Worm (Caenorhabditis elegans) whole organism, L4 larva: ENCODE results near the gene Y57G11C.14.

Experiments
- F26F4.8 ChIP-seq: fragments of 200-800 bp; sonication (Bioruptor generic); conservative IDR thresholded peaks from 2 replicates; pipeline ENCODE4 v1.3.6; 2022; ENCODE audit warnings: missing genetic modification characterization, missing compliant biosample characterization
- F44E2.7 ChIP-seq: fragments of 200-800 bp; sonication (Bioruptor generic); IDR thresholded peaks from 2 replicates; pipeline ENCODE4 v2.1.2; 2022; ENCODE audit warnings: missing genetic modification characterization, missing compliant biosample characterization
- R02D3.7 ChIP-seq: fragments of 150-350 bp; sonication (generic microtip); optimal IDR thresholded peaks from 3 replicates; lab custom pipeline; 2014; ENCODE audit warnings: missing biosample characterization, missing genetic modification characterization
- T20F7.1 ChIP-seq: fragments of 200-800 bp; sonication (Bioruptor generic); optimal IDR thresholded peaks from 2 replicates; lab custom pipeline; 2018; ENCODE audit warnings: mild to moderate bottlenecking, missing genetic modification characterization, missing compliant biosample characterization
- T26A8.4 ChIP-seq: fragments of 200-800 bp; sonication (Bioruptor generic); IDR thresholded peaks from 2 replicates; pipeline ENCODE4 v1.3.6; 2022; ENCODE audit warnings: missing genetic modification characterization, missing compliant biosample characterization
- Y75B8A.6 ChIP-seq: fragments of 200-800 bp; sonication (Bioruptor generic); IDR thresholded peaks from 2 replicates; pipeline ENCODE4 v1.3.6; 2022; ENCODE audit warnings: missing genetic modification reagents, missing genetic modification characterization, missing compliant biosample characterization
- aha-1 ChIP-seq: fragments of 150-350 bp; peaks from one replicate; lab custom pipeline; 2014; ENCODE audit warnings: missing biosample characterization, missing genetic modification characterization
- ceh-20 ChIP-seq: fragments of 200-800 bp; sonication (Bioruptor generic); IDR thresholded peaks from 2 replicates; pipeline ENCODE4 v1.3.6; 2022; ENCODE audit warnings: missing genetic modification reagents, missing genetic modification characterization, missing compliant biosample characterization
- ces-1 ChIP-seq: fragments of 150-350 bp; sonication (generic microtip); optimal IDR thresholded peaks from 4 replicates; lab custom pipeline; 2014; ENCODE audit warnings: missing biosample characterization, missing genetic modification reagents, missing genetic modification characterization
- ctbp-1 ChIP-seq: fragments of 200-800 bp; sonication (Bioruptor generic); IDR thresholded peaks from 2 replicates; pipeline ENCODE4 v1.3.6; 2022; ENCODE audit warnings: missing genetic modification reagents, missing genetic modification characterization, missing compliant biosample characterization
- daf-16 ChIP-seq, 3 experiments: sonication (generic microtip); optimal IDR thresholded peaks; 2 replicates each; lab custom pipeline; 2016 to 2017; ENCODE audit warnings: missing genetic modification characterization in 3 of 3, missing genetic modification reagents in 3 of 3, mild to moderate bottlenecking in 2 of 3, missing compliant biosample characterization in 2 of 3, missing biosample characterization in 1 of 3, moderate library complexity in 1 of 3
- dpl-1 ChIP-seq: fragments of 150-350 bp; optimal IDR thresholded peaks from 2 replicates; lab custom pipeline; 2014; ENCODE audit warnings: missing biosample characterization, missing genetic modification reagents, missing genetic modification characterization
- duxl-1 ChIP-seq: sonication (generic microtip); optimal IDR thresholded peaks from 2 replicates; lab custom pipeline; 2016; ENCODE audit warnings: mild to moderate bottlenecking, missing genetic modification characterization, moderate library complexity, missing compliant biosample characterization; ENCODE audit not compliant: poor library complexity
- dve-1 ChIP-seq: sonication (generic microtip); optimal IDR thresholded peaks from 2 replicates; lab custom pipeline; 2017; ENCODE audit warnings: antibody characterized with exemption, mild to moderate bottlenecking, missing genetic modification characterization, missing compliant biosample characterization; ENCODE audit not compliant: insufficient read depth
- egl-27 ChIP-seq: sonication (generic microtip); optimal IDR thresholded peaks from 3 replicates; lab custom pipeline; 2017; ENCODE audit warnings: missing biosample characterization, missing genetic modification reagents, missing genetic modification characterization
- egl-43 ChIP-seq: fragments of 200-800 bp; sonication (Bioruptor generic); IDR thresholded peaks from 2 replicates; pipeline ENCODE4 v1.3.6; 2022; ENCODE audit warnings: missing genetic modification reagents, missing genetic modification characterization, missing compliant biosample characterization
- fkh-10 ChIP-seq: fragments of 150-350 bp; optimal IDR thresholded peaks from 2 replicates; lab custom pipeline; 2014; ENCODE audit warnings: missing biosample characterization, missing genetic modification reagents, missing genetic modification characterization
- hlh-30 ChIP-seq: sonication (generic microtip); optimal IDR thresholded peaks from 2 replicates; lab custom pipeline; 2017; ENCODE audit warnings: antibody characterized with exemption, mild to moderate bottlenecking, missing genetic modification characterization, missing compliant biosample characterization; ENCODE audit not compliant: insufficient read depth
- hmg-1.1 ChIP-seq: fragments of 200-800 bp; sonication (Bioruptor generic); IDR thresholded peaks from 2 replicates; pipeline ENCODE4 v1.3.6; 2022; ENCODE audit warnings: missing genetic modification reagents, missing genetic modification characterization, missing compliant biosample characterization
- jun-1 ChIP-seq: fragments of 150-350 bp; optimal IDR thresholded peaks from 2 replicates; lab custom pipeline; 2014; ENCODE audit warnings: missing biosample characterization, missing genetic modification reagents, missing genetic modification characterization
- lim-7 ChIP-seq: fragments of 200-800 bp; sonication (Bioruptor generic); IDR thresholded peaks from 2 replicates; pipeline ENCODE4 v1.3.6; 2022; ENCODE audit warnings: missing genetic modification characterization, missing compliant biosample characterization
- lin-13 ChIP-seq: fragments of 150-350 bp; optimal IDR thresholded peaks from 2 replicates; lab custom pipeline; 2014; ENCODE audit warnings: missing biosample characterization, missing genetic modification reagents, missing genetic modification characterization
- lin-29 ChIP-seq: fragments of 200-800 bp; sonication (Bioruptor generic); IDR thresholded peaks from 2 replicates; pipeline ENCODE4 v1.3.6; 2022; ENCODE audit warnings: missing genetic modification reagents, missing genetic modification characterization, missing compliant biosample characterization
- lin-38 ChIP-seq: fragments of 200-800 bp; sonication (Bioruptor generic); IDR thresholded peaks from 2 replicates; pipeline ENCODE4 v1.3.6; 2022; ENCODE audit warnings: missing genetic modification reagents, missing genetic modification characterization, missing compliant biosample characterization
- madf-9 ChIP-seq: fragments of 200-800 bp; sonication (Bioruptor generic); conservative IDR thresholded peaks from 2 replicates; pipeline ENCODE4 v1.3.6; 2022; ENCODE audit warnings: missing genetic modification reagents, missing genetic modification characterization, missing compliant biosample characterization
- mdl-1 ChIP-seq, 2 experiments: fragments of 150-350 bp in 1 of 2; sonication (generic microtip) in 1 of 2; optimal IDR thresholded peaks; 2 replicates each; lab custom pipeline; 2014 to 2017; ENCODE audit warnings: missing biosample characterization in 2 of 2, missing genetic modification characterization in 2 of 2
- mep-1 ChIP-seq: fragments of 150-350 bp; sonication (generic microtip); optimal IDR thresholded peaks from 3 replicates; lab custom pipeline; 2014; ENCODE audit warnings: missing biosample characterization, missing genetic modification characterization
- mes-2 ChIP-seq: sonication (generic microtip); optimal IDR thresholded peaks from 2 replicates; lab custom pipeline; 2016; ENCODE audit warnings: missing genotype, mild to moderate bottlenecking, missing genetic modification characterization, missing compliant biosample characterization; ENCODE audit not compliant: poor library complexity, severe bottlenecking
- nhr-25 ChIP-seq: sonication (generic microtip); optimal IDR thresholded peaks from 2 replicates; lab custom pipeline; 2017; ENCODE audit warnings: missing genetic modification characterization, mild to moderate bottlenecking, missing compliant biosample characterization, antibody characterized with exemption, moderate library complexity, borderline replicate concordance; ENCODE audit not compliant: insufficient read depth
- nhr-42 ChIP-seq: fragments of 200-800 bp; sonication (Bioruptor generic); IDR thresholded peaks from 2 replicates; pipeline ENCODE4 v1.3.6; 2022; ENCODE audit warnings: missing genetic modification characterization, missing compliant biosample characterization
- nhr-6 ChIP-seq: fragments of 150-350 bp; optimal IDR thresholded peaks from 2 replicates; lab custom pipeline; 2014; ENCODE audit warnings: missing biosample characterization, missing genetic modification characterization
- nhr-76 ChIP-seq: fragments of 150-350 bp; optimal IDR thresholded peaks from 2 replicates; lab custom pipeline; 2014; ENCODE audit warnings: missing biosample characterization, missing genetic modification characterization
- nhr-77 ChIP-seq: fragments of 150-350 bp; optimal IDR thresholded peaks from 2 replicates; lab custom pipeline; 2014; ENCODE audit warnings: missing biosample characterization, missing genetic modification characterization
- set-16 ChIP-seq: fragments of 200-800 bp; sonication (Bioruptor generic); IDR thresholded peaks from 2 replicates; pipeline ENCODE4 v1.3.6; 2022; ENCODE audit warnings: missing genetic modification reagents, missing genetic modification characterization, missing compliant biosample characterization
- skn-1 ChIP-seq: fragments of 150-350 bp; optimal IDR thresholded peaks from 2 replicates; lab custom pipeline; 2014; ENCODE audit warnings: missing biosample characterization, missing genetic modification characterization
- snpc-1.2 ChIP-seq: fragments of 200-800 bp; sonication (Bioruptor generic); IDR thresholded peaks from 2 replicates; pipeline ENCODE4 v1.3.6; 2022; ENCODE audit warnings: missing genetic modification reagents, missing genetic modification characterization, missing compliant biosample characterization
- tra-1 ChIP-seq: fragments of 200-800 bp; sonication (Bioruptor generic); IDR thresholded peaks from 2 replicates; pipeline ENCODE4 v1.3.6; 2022; ENCODE audit warnings: missing genetic modification reagents, missing genetic modification characterization, missing compliant biosample characterization
- unc-130 ChIP-seq: sonication (generic microtip); optimal IDR thresholded peaks from 2 replicates; lab custom pipeline; 2016; ENCODE audit warnings: missing genetic modification reagents, missing genetic modification characterization, missing compliant biosample characterization
- unc-39 ChIP-seq: sonication (generic microtip); optimal IDR thresholded peaks from 2 replicates; lab custom pipeline; 2017; ENCODE audit warnings: missing biosample characterization, missing genetic modification characterization
- unc-62 ChIP-seq, 3 experiments: fragments of 150-350 bp in 1 of 3; sonication (generic microtip); optimal IDR thresholded peaks in 2 of 3; peaks in 1 of 3; 1 replicate in 1 of 3; 2 replicates in 2 of 3; lab custom pipeline; 2014 to 2017; ENCODE audit warnings: missing biosample characterization in 3 of 3, missing genetic modification characterization in 3 of 3, missing genetic modification reagents in 3 of 3, missing genotype in 1 of 3
- vab-7 ChIP-seq: fragments of 200-800 bp; sonication (Bioruptor generic); IDR thresholded peaks from 2 replicates; pipeline ENCODE4 v1.3.6; 2022; ENCODE audit warnings: missing genetic modification reagents, missing genetic modification characterization, missing compliant biosample characterization
- zag-1 ChIP-seq: fragments of 150-350 bp; optimal IDR thresholded peaks from 2 replicates; lab custom pipeline; 2014; ENCODE audit warnings: missing biosample characterization, missing genetic modification characterization
- zfp-2 ChIP-seq: sonication (generic microtip); optimal IDR thresholded peaks from 2 replicates; lab custom pipeline; 2016; ENCODE audit warnings: mild to moderate bottlenecking, missing genetic modification characterization, missing compliant biosample characterization
- zip-2 ChIP-seq: fragments of 150-350 bp; optimal IDR thresholded peaks from 2 replicates; lab custom pipeline; 2014; ENCODE audit warnings: missing biosample characterization, missing genetic modification characterization
- ztf-11 ChIP-seq: fragments of 150-350 bp; optimal IDR thresholded peaks from 2 replicates; lab custom pipeline; 2014; ENCODE audit warnings: missing biosample characterization, missing genetic modification characterization

The Y57G11C.14 gene

ce11 chrIV:14763348-14763747 lies 35.8 kb upstream of the Y57G11C.14 start (continued):
- peak; percentile 84; the same call in 1 of the 2 replicates for TF ChIP-seq hmg-1.1 (GFP tag; lab: Robert Waterston, UW)
- TF ChIP-seq mdl-1 (tag; optimal IDR thresholded peaks at IDR 0.05; lab: Kevin White, UChicago), result peak; percentile 51 to 90
- TF ChIP-seq mep-1 (tag; lab: Kevin White, UChicago), result peak; percentile 36
- 0 out of 2 replicates have a peak, but pooled peaks have one; percentile 18 for TF ChIP-seq ctbp-1 (GFP tag; lab: Robert Waterston, UW)
- TF ChIP-seq T20F7.1, result peak; percentile 63
- TF ChIP-seq dve-1 (tag; lab: Kevin White, UChicago), result peak; percentile 62

ce11 chrIV:14763938-14764718 lies 35.0 kb upstream of the Y57G11C.14 start:
- TF ChIP-seq daf-16 (GFP tag; optimal IDR thresholded peaks at IDR 0.05; lab: Kevin White, UChicago), result no peak
- peak; percentile 23 for TF ChIP-seq daf-16 (tag; optimal IDR thresholded peaks at IDR 0.05; lab: Kevin White, UChicago)
- TF ChIP-seq jun-1, result no peak
- no peak for TF ChIP-seq zfp-2 (tag; lab: Kevin White, UChicago)
- no peak for TF ChIP-seq skn-1
- no peak for TF ChIP-seq unc-62 (GFP tag; optimal IDR thresholded peaks at IDR 0.05 in 1 of 2; lab: Kevin White, UChicago)
- no peak for TF ChIP-seq unc-62 (tag; optimal IDR thresholded peaks at IDR 0.05; lab: Kevin White, UChicago)
- TF ChIP-seq zag-1 (tag; lab: Kevin White, UChicago), result no peak
- TF ChIP-seq mes-2, result no peak
- no peak for TF ChIP-seq vab-7
- TF ChIP-seq duxl-1, result no peak
- TF ChIP-seq tra-1, result no peak
- peak; percentile 86 for TF ChIP-seq aha-1 (tag; lab: Kevin White, UChicago)
- TF ChIP-seq R02D3.7, result no peak

ce11 chrIV:14764719-14765173 lies 34.4 kb upstream of the Y57G11C.14 start:
- TF ChIP-seq nhr-76 (no peak), nhr-6 (no peak), F26F4.8 (GFP tag; lab: Robert Waterston, UW) (no peak), ztf-11 (tag; lab: Kevin White, UChicago) (no peak), lin-38 (GFP tag; lab: Robert Waterston, UW) (peak; percentile 73), lim-7 (GFP tag; lab: Robert Waterston, UW) (no peak), nhr-42 (GFP tag; lab: Robert Waterston, UW) (no peak), ces-1 (GFP tag; lab: Kevin White, UChicago) (no peak), set-16 (GFP tag; lab: Robert Waterston, UW) (peak; percentile 39; the same call in 1 of the 2 replicates), unc-130 (GFP tag; lab: Kevin White, UChicago) (peak; percentile 75), unc-39 (tag; lab: Kevin White, UChicago) (no peak), snpc-1.2 (GFP tag; lab: Robert Waterston, UW) (peak; percentile 99), dpl-1 (GFP tag; lab: Kevin White, UChicago) (no peak), F44E2.7 (GFP tag; lab: Robert Waterston, UW) (no peak), egl-43 (GFP tag; lab: Robert Waterston, UW) (peak; percentile 61; the same call in 1 of the 2 replicates), dve-1 (tag; lab: Kevin White, UChicago) (no peak), ctbp-1 (GFP tag; lab: Robert Waterston, UW) (no peak), hlh-30 (no peak), nhr-77 (tag; lab: Kevin White, UChicago) (no peak), zip-2 (tag; lab: Kevin White, UChicago) (no peak), egl-27 (tag; lab: Kevin White, UChicago) (no peak), Y75B8A.6 (no peak), ceh-20 (GFP tag; lab: Robert Waterston, UW) (no peak), daf-16 (GFP tag; optimal IDR thresholded peaks at IDR 0.05; lab: Kevin White, UChicago) (no peak), daf-16 (tag; optimal IDR thresholded peaks at IDR 0.05; lab: Kevin White, UChicago) (no peak), nhr-25 (tag; lab: Kevin White, UChicago) (no peak), tra-1 (no peak), lin-13 (no peak), fkh-10 (GFP tag; lab: Kevin White, UChicago) (no peak), T26A8.4 (peak; percentile 53; the same call in 1 of the 2 replicates), madf-9 (GFP tag; lab: Robert Waterston, UW) (no peak), lin-29 (GFP tag; lab: Robert Waterston, UW) (no peak), hmg-1.1 (GFP tag; lab: Robert Waterston, UW) (no peak)
